Fruit fly (Drosophila melanogaster) whole organism, larva: ENCODE measurements around the gene frc.

Source experiments
- noc ChIP-seq: fragments of 200-800 bp; sonication (Bioruptor generic); optimal IDR thresholded peaks from 3 replicates; lab custom pipeline; 2019; ENCODE audit warnings: missing biosample characterization, mild to moderate bottlenecking, missing genetic modification characterization, moderate library complexity

Gene frc

dm6 chr3L:17407073-17407472 is 25.9 kb downstream of the frc start:
- TF ChIP-seq noc, result no peak

DNA sequence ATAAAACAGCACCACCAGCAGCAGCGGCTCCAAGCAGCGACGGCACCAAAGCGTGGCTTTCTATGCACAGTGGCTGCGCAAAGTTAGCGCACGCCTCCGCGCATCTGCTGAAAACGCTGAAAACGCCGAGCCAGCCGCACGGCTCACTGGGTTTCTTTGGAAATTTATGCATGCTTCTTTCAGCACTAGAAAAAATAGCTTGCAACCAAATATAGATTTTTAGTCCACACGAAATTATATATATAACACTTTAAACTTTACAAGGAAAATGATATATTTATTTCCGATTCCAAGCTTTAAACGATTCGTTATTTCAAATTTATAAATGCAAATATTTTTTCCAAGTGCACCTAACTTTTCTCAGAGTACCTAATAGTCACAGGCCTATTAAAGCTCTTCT is 28.3 kb downstream of the frc start:
- no peak for TF ChIP-seq noc

dm6 chr3L:17403268-17403667 is 29.7 kb downstream of the frc start:
- TF ChIP-seq noc, result no peak

DNA sequence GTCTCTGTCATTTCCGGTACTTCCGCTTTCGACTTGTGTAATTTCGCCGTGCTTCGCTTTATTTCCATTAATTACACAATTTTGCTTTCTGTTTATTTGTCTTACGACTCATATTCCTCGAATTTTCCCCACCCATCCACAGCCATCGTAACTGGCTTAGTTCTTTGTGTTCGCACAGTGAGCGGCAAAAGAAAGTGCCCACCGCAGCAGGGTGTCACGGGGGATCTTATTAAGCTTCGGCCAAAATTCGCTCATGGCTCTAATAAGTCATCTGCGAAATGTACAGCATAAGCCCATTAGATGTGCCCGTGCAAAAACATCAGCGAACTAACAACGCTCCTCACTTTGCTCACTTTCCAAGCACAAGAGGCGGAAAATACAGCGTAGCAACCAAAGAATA is 30.6 kb downstream of the frc start:
- TF ChIP-seq noc, result no peak

dm6 chr3L:17401411-17401810 is 31.6 kb downstream of the frc start:
- TF ChIP-seq noc, result no peak

DNA sequence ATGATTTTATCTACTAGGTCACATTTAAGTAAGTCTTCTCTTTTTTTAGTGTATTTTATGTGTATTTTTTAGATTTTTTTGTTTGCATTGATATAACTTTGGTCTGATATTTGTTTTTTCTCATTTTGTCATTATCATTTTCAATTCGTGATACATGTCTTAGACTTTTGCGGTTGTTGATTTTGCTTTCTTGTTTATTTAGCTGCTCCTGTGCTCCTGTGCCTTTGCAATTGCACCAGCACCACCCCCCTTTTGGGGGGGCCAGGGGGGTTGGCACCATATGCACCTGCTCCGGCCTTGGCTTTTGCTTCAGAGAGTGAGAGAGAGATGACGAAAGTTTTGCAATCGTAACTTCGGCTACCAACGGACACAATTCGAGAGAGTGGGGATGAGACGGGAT is 32.1 kb downstream of the frc start:
- TF ChIP-seq noc, result no peak

DNA sequence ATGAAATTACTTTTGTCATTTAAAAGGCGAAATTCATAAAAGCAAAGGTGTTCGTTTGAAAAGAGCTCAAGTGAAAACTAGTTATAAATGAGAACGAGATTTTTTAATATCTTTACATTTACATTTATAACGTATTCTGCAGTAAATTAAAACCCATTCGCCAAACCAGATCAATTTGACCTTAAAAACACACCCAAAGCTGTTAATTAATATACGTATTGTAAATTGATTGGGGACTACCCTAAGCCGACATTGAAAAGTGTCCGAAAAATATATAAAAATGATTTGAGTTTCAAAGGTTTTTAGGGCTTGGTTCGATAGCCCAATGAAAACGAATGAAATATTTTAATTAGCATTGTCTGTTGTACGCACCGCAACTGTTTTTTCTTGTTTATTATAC is 34.0 kb downstream of the frc start:
- TF ChIP-seq noc, result no peak

dm6 chr3L:17394435-17395017 is 38.5 kb downstream of the frc start:
- no peak for TF ChIP-seq noc

DNA sequence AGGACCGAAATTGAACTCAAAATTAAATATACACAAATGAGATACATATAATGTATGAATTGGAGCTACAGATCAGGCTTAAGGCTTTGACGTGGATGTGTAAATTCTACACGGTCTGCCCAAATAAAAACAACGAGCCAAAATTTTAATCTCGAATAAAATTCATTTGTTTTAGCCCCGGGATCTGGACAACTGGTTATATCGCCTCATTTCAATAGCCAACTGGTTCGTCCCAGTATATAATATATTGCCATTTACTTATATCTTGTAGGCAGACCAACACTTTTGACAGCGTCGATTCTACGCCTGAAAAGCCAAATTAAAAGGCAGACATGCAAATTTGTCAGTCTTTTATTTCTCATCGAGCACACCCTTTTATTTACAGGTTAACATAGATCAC is 39.9 kb downstream of the frc start:
- no peak for TF ChIP-seq noc

DNA sequence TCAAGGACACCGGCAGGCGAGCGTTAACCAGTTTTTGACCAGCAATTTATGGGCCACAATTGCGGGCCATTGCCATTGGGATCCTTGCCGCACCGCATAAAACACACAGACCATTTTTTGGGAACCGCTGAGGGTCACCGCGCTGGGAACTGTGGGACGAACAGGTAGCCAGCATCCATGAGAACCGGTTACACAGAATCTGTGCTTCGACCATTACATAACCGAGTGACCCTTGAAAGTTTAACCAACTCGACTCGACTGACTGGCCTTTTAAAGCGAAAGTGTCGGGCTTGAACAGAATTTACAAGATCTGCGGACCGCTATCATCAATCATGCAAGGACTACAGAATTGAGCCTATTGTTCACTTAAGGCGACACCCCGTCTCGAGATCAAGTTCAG is 40.6 kb downstream of the frc start:
- no peak for TF ChIP-seq noc

DNA sequence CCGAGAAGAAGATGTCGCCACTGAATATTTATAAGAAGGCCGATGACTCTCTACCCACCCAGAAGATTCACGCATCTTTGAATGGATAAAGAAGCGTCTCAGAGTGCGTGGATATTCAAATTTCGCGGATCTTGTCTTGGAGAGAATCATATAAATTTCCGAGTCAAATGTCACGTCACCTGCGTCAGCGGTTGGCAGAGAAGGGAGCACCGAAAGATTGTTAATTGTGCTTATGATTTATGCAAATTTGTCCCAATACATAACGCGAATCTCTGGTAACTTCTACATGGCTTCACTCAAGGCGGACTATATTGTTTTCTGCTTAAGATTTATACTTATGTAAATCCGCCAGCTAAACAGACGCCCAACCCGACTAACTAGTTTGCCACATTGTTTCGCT is 41.9 kb downstream of the frc start:
- TF ChIP-seq noc, result no peak

DNA sequence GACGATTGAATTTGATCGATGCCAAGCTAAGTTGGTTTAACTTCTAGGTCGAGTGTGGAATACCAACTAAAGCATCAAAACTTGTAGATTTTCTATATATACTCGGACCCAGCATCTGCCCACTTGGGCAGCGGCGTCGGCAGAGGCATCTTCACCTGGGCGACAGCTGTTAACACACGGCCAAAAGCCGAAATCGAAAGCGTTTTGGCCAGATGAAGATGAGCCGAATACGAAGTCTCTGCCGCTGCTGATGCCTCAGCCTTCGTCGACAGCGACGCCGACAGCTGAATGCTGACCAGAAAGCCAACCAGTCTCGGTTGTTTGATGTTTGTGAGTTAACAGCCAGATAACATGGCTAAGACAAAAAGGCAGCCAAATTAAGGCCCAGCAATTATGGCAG is 44.1 kb downstream of the frc start, which contains the start of gene CG13731:
CG13731 (minus strand) TSS at position 62 of the 400 bp plus-strand sequence.
- no peak for TF ChIP-seq noc

- no peak for TF ChIP-seq noc
These were observed 46.2 kb downstream of the frc start for dm6 chr3L:17386612-17387382.

DNA sequence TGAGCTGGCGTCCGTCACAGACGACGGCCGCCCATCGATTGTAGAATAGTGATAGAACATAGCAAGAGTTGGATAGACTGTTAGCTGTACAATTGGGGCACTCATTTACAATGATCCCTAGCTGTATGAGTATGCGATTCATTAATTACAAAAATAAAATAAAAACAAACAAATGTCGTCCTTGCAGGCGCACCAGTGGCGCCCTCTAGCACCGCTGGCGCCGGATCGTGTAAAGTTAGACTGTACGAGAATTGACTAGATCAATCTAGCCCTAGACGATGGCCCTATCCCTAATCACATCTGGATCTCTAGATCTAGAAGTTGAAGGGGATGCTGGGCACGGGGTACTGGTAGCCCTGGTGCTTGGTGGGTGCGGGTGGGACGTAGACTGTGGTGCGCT is 49.3 kb downstream of the frc start:
- TF ChIP-seq noc, result no peak

DNA sequence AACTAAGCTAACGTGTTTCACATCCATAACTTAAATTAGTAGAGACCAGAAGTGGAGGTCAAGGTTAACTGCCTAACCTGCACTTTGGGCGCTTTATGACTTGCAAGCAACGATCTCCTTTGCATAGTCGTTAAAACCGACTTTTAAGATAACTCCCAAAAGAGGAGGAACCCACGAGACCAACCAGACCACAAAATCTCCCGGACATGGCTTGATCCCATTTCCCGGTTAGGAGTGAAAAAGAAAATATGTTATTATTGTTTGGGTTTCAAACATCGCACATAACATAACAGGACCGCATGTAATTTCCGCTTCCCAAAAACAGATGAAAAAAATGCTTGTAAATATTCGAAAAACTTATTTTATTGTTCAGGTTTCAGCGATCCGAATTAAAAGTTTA is 49.7 kb downstream of the frc start:
- TF ChIP-seq noc, result no peak

dm6 chr3L:17382628-17383027 is 50.4 kb downstream of the frc start, which contains the start of gene CG13728:
TSS of gene CG13728 (minus strand) at chr3L:17382728.
- no peak for TF ChIP-seq noc

- no peak for TF ChIP-seq noc
These were observed 51.0 kb downstream of the frc start for dm6 chr3L:17381990-17382389.

DNA sequence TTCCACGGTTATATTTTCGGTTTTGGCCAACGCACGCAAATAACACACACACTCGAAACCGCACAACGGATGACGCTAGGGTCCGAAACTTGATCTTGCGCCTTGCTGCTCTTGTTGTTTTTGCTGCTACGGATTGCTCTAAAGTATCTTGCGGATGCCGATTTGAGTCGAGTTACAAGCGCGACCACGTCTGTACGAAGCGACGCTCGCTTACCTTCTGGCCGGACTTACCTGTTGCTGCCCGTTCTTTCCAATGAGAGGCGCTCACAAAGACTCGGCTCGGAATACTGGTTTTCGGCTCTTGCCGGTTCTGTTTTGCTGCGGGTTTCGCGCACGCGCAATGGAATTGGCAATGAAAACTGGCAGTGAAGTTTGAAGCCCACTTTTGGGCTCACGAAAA is 53.7 kb downstream of the frc start, which contains the start of gene Cad74A:
Cad74A (minus strand) TSS at position 220 of the 400 bp plus-strand sequence.
- no peak for TF ChIP-seq noc
